Fruit fly (Drosophila melanogaster): ENCODE measurements around the gene CG32655.

The CG32655 gene

dm6 chrX:12225325-12225972, 10.2 kb downstream of the CG32655 start (continued):
- 0 out of 2 replicates have a peak, but pooled peaks have one; percentile 20 for TF ChIP-seq CG17328 (GFP tag; IDR thresholded peaks at IDR 0.05)
- no peak for TF ChIP-seq Opbp (GFP tag; IDR thresholded peaks at IDR 0.05; ENCODE audit: partially characterized antibody)
- TF ChIP-seq sd (tag; optimal IDR thresholded peaks at IDR 0.05): peak; percentile 77
- no peak for TF ChIP-seq NC2β (GFP tag; optimal IDR thresholded peaks at IDR 0.05)
- TF ChIP-seq CG8478 (optimal IDR thresholded peaks at IDR 0.05): no peak
- TF ChIP-seq CG2712 (tag; optimal IDR thresholded peaks at IDR 0.05): peak; percentile 83
- no peak for TF ChIP-seq Rx (GFP tag; IDR thresholded peaks at IDR 0.05)
- TF ChIP-seq CG3065 (GFP tag; optimal IDR thresholded peaks at IDR 0.05): no peak
- peak; percentile 27 for TF ChIP-seq ewg (GFP tag; optimal IDR thresholded peaks at IDR 0.05)
- no peak for TF ChIP-seq CG11695 (GFP tag; IDR thresholded peaks at IDR 0.05)
- TF ChIP-seq lmd (GFP tag; IDR thresholded peaks at IDR 0.05): peak; percentile 36; the same call in 1 of the 2 replicates
- TF ChIP-seq run (tag; optimal IDR thresholded peaks at IDR 0.05): peak; percentile 51
- no peak for TF ChIP-seq ac (GFP tag; optimal IDR thresholded peaks at IDR 0.05)
- no peak for TF ChIP-seq ato (GFP tag; IDR thresholded peaks at IDR 0.05; ENCODE audit: partially characterized antibody)
- TF ChIP-seq CG14014 (GFP tag; IDR thresholded peaks at IDR 0.05): no peak
- peak; percentile 7 for TF ChIP-seq CG5180 (GFP tag; optimal IDR thresholded peaks at IDR 0.05)
- TF ChIP-seq Tbp (GFP tag; optimal IDR thresholded peaks at IDR 0.05): no peak
- peak; percentile 6 for TF ChIP-seq tin (GFP tag; optimal IDR thresholded peaks at IDR 0.05)
- TF ChIP-seq cwo (GFP tag; optimal IDR thresholded peaks at IDR 0.05): no peak
- no peak for TF ChIP-seq scrt (GFP tag; optimal IDR thresholded peaks at IDR 0.05)
- no peak for TF ChIP-seq nau (GFP tag; optimal IDR thresholded peaks at IDR 0.05)
- TF ChIP-seq Xrp1 (GFP tag; IDR thresholded peaks at IDR 0.05): peak; percentile 43
- no peak for TF ChIP-seq CG10366 (GFP tag; IDR thresholded peaks at IDR 0.05)
- TF ChIP-seq az2 (GFP tag; optimal IDR thresholded peaks at IDR 0.05): peak; percentile 34
- TF ChIP-seq seq (GFP tag; IDR thresholded peaks at IDR 0.05): no peak
- TF ChIP-seq CG4820 (GFP tag; optimal IDR thresholded peaks at IDR 0.05): no peak
- TF ChIP-seq Side (GFP tag; optimal IDR thresholded peaks at IDR 0.05): no peak
- TF ChIP-seq CG16815 (GFP tag; optimal IDR thresholded peaks at IDR 0.05): no peak
- TF ChIP-seq CG6254 (GFP tag; optimal IDR thresholded peaks at IDR 0.05): peak; percentile 40
- no peak for TF ChIP-seq ham (GFP tag; IDR thresholded peaks at IDR 0.05)
- peak; percentile 46 for TF ChIP-seq Asciz (GFP tag; optimal IDR thresholded peaks at IDR 0.05)
- TF ChIP-seq ase (GFP tag; IDR thresholded peaks at IDR 0.05): no peak
- no peak for TF ChIP-seq CG14667 (GFP tag; IDR thresholded peaks at IDR 0.05)
- TF ChIP-seq Camta (GFP tag; optimal IDR thresholded peaks at IDR 0.05): no peak
- no peak for TF ChIP-seq ash1 (GFP tag; optimal IDR thresholded peaks at IDR 0.05)
- TF ChIP-seq kni (GFP tag; optimal IDR thresholded peaks at IDR 0.05): peak; percentile 13
- TF ChIP-seq HmgZ (tag; optimal IDR thresholded peaks at IDR 0.05): no peak
- no peak for TF ChIP-seq pb (GFP tag; optimal IDR thresholded peaks at IDR 0.05)
- no peak for TF ChIP-seq Oaz (GFP tag; IDR thresholded peaks at IDR 0.05)
- no peak for TF ChIP-seq CG2116 (GFP tag; optimal IDR thresholded peaks at IDR 0.05)
- no peak for TF ChIP-seq emc (GFP tag; optimal IDR thresholded peaks at IDR 0.05)
- TF ChIP-seq CG5953 (GFP tag; IDR thresholded peaks at IDR 0.05): no peak
- no peak for TF ChIP-seq vvl (GFP tag; IDR thresholded peaks at IDR 0.05)
- 0 out of 3 replicates have a peak, but pooled peaks have one; percentile 9 for TF ChIP-seq row (GFP tag; IDR thresholded peaks at IDR 0.05)
- no peak for TF ChIP-seq Atf6 (GFP tag; IDR thresholded peaks at IDR 0.05)
- no peak for TF ChIP-seq MBD-R2 (GFP tag; IDR thresholded peaks at IDR 0.05)
- no peak for TF ChIP-seq lilli (GFP tag; optimal IDR thresholded peaks at IDR 0.05)
- TF ChIP-seq CG2129 (GFP tag; IDR thresholded peaks at IDR 0.05; ENCODE audit: partially characterized antibody): no peak
- no peak for TF ChIP-seq Mes4 (GFP tag; optimal IDR thresholded peaks at IDR 0.05)
- TF ChIP-seq Fer1 (GFP tag; optimal IDR thresholded peaks at IDR 0.05): no peak
- TF ChIP-seq amos (GFP tag; IDR thresholded peaks at IDR 0.05; ENCODE audit: partially characterized antibody): no peak

Measured in whole organism, embryonic.